Worm (Caenorhabditis elegans) whole organism, L2 larva: ENCODE measurements around the gene srv-1.
A peak's percentile ranks its signal among the peaks of the same experiment; 100 is the strongest.

Experiments
- C34F6.9 ChIP-seq: fragments of 150-350 bp; optimal IDR thresholded peaks from 2 replicates; lab custom pipeline; 2014; ENCODE audit warnings: missing biosample characterization, missing genetic modification characterization
- F13H6.1 ChIP-seq: sonication (generic microtip); optimal IDR thresholded peaks from 2 replicates; lab custom pipeline; 2016; ENCODE audit warnings: missing genetic modification characterization, missing compliant biosample characterization
- Y55F3AM.14 ChIP-seq: fragments of 200-800 bp; sonication (Bioruptor generic); optimal IDR thresholded peaks from 2 replicates; lab custom pipeline; 2018; ENCODE audit warnings: mild to moderate bottlenecking, missing genetic modification characterization, missing compliant biosample characterization
- ZK546.5 ChIP-seq: sonication (generic microtip); optimal IDR thresholded peaks from 2 replicates; lab custom pipeline; 2017; ENCODE audit warnings: missing biosample characterization, missing genetic modification characterization
- ama-1 ChIP-seq: fragments of 150-350 bp; optimal IDR thresholded peaks from 2 replicates; lab custom pipeline; 2018; ENCODE audit warnings: inconsistent platforms
- blmp-1 ChIP-seq: sonication (generic microtip); optimal IDR thresholded peaks from 2 replicates; lab custom pipeline; 2017; ENCODE audit warnings: missing genetic modification characterization, mild to moderate bottlenecking, missing compliant biosample characterization, antibody characterized with exemption, moderate library complexity; ENCODE audit not compliant: insufficient read depth
- ceh-16 ChIP-seq: fragments of 150-350 bp; optimal IDR thresholded peaks from 2 replicates; lab custom pipeline; 2014; ENCODE audit warnings: missing biosample characterization, missing genetic modification characterization
- crh-2 ChIP-seq: sonication (generic microtip); optimal IDR thresholded peaks from 2 replicates; lab custom pipeline; 2017; ENCODE audit warnings: missing biosample characterization, missing genetic modification characterization
- dmd-4 ChIP-seq: sonication (generic microtip); optimal IDR thresholded peaks from 2 replicates; lab custom pipeline; 2017; ENCODE audit warnings: missing biosample characterization, missing genetic modification characterization
- elt-3 ChIP-seq: sonication (generic microtip); optimal IDR thresholded peaks from 2 replicates; lab custom pipeline; 2017; ENCODE audit warnings: missing biosample characterization, missing genetic modification characterization
- fos-1 ChIP-seq: fragments of 150-350 bp; optimal IDR thresholded peaks from 2 replicates; lab custom pipeline; 2014; ENCODE audit warnings: missing biosample characterization, missing genetic modification characterization
- gmeb-1 ChIP-seq: fragments of 150-350 bp; optimal IDR thresholded peaks from 2 replicates; lab custom pipeline; 2014; ENCODE audit warnings: missing biosample characterization, missing genetic modification characterization
- lin-11 ChIP-seq: fragments of 150-350 bp; sonication (generic microtip); optimal IDR thresholded peaks from 2 replicates; lab custom pipeline; 2014; ENCODE audit warnings: missing biosample characterization, missing genetic modification characterization, inconsistent platforms, mixed read lengths
- lin-39 ChIP-seq: fragments of 150-350 bp; optimal IDR thresholded peaks from 2 replicates; lab custom pipeline; 2014; ENCODE audit warnings: missing biosample characterization, missing genetic modification reagents, missing genetic modification characterization
- lsy-2 ChIP-seq, 2 experiments: fragments of 150-350 bp in 1 of 2; sonication (generic microtip) in 1 of 2; optimal IDR thresholded peaks; 2 replicates each; lab custom pipeline; 2014 to 2017; ENCODE audit warnings: missing biosample characterization in 2 of 2, missing genetic modification characterization in 2 of 2
- mab-5 ChIP-seq: fragments of 150-350 bp; optimal IDR thresholded peaks from 2 replicates; lab custom pipeline; 2014; ENCODE audit warnings: missing biosample characterization, missing genetic modification characterization
- mdl-1 ChIP-seq, 2 experiments: fragments of 150-350 bp in 1 of 2; sonication (generic microtip) in 1 of 2; optimal IDR thresholded peaks; 2 replicates each; lab custom pipeline; 2017; ENCODE audit warnings: missing biosample characterization in 2 of 2, missing genetic modification characterization in 2 of 2
- nhr-10 ChIP-seq: sonication (generic microtip); optimal IDR thresholded peaks from 2 replicates; lab custom pipeline; 2017; ENCODE audit warnings: missing biosample characterization, missing genetic modification characterization
- nhr-12 ChIP-seq: fragments of 150-350 bp; optimal IDR thresholded peaks from 2 replicates; lab custom pipeline; 2014; ENCODE audit warnings: missing biosample characterization, missing genetic modification characterization
- nhr-129 ChIP-seq: fragments of 150-350 bp; optimal IDR thresholded peaks from 2 replicates; lab custom pipeline; 2014; ENCODE audit warnings: missing biosample characterization, missing genetic modification characterization
- nhr-21 ChIP-seq: fragments of 150-350 bp; optimal IDR thresholded peaks from 2 replicates; lab custom pipeline; 2014; ENCODE audit warnings: missing biosample characterization, missing genetic modification characterization
- nhr-237 ChIP-seq: fragments of 150-350 bp; optimal IDR thresholded peaks from 2 replicates; lab custom pipeline; 2014; ENCODE audit warnings: missing biosample characterization, missing genetic modification characterization
- nhr-25 ChIP-seq: fragments of 150-350 bp; sonication (generic microtip); optimal IDR thresholded peaks from 3 replicates; lab custom pipeline; 2014; ENCODE audit warnings: missing biosample characterization, missing genetic modification characterization
- nhr-6 ChIP-seq: fragments of 150-350 bp; optimal IDR thresholded peaks from 2 replicates; lab custom pipeline; 2014; ENCODE audit warnings: missing biosample characterization, missing genetic modification characterization
- nhr-77 ChIP-seq: fragments of 150-350 bp; optimal IDR thresholded peaks from 2 replicates; lab custom pipeline; 2014; ENCODE audit warnings: missing biosample characterization, missing genetic modification characterization
- sem-4 ChIP-seq: fragments of 150-350 bp; optimal IDR thresholded peaks from 2 replicates; lab custom pipeline; 2014; ENCODE audit warnings: missing biosample characterization, missing genetic modification reagents, missing genetic modification characterization
- sma-3 ChIP-seq: sonication (generic microtip); optimal IDR thresholded peaks from 2 replicates; lab custom pipeline; 2016; ENCODE audit warnings: missing genetic modification reagents, missing genetic modification characterization, missing compliant biosample characterization
- sma-9 ChIP-seq, 2 experiments: fragments of 150-350 bp in 1 of 2; sonication (generic microtip) in 1 of 2; optimal IDR thresholded peaks; 2 replicates each; lab custom pipeline; 2014 to 2016; ENCODE audit warnings: missing genetic modification characterization in 2 of 2, mild to moderate bottlenecking in 1 of 2, missing biosample characterization in 1 of 2, missing compliant biosample characterization in 1 of 2, missing genetic modification reagents in 1 of 2, moderate library complexity in 1 of 2
- unc-55 ChIP-seq: fragments of 150-350 bp; sonication (generic microtip); optimal IDR thresholded peaks from 3 replicates; lab custom pipeline; 2014; ENCODE audit warnings: missing biosample characterization, missing genetic modification reagents, missing genetic modification characterization
- unc-62 ChIP-seq: fragments of 150-350 bp; optimal IDR thresholded peaks from 2 replicates; lab custom pipeline; 2014; ENCODE audit warnings: missing biosample characterization, missing genetic modification reagents, missing genetic modification characterization
- zag-1 ChIP-seq: fragments of 150-350 bp; optimal IDR thresholded peaks from 2 replicates; lab custom pipeline; 2014; ENCODE audit warnings: missing biosample characterization, missing genetic modification characterization

srv-1 gene

ce11 chrIII:6850255-6850654 lies at the start of gene srv-1:
Gene srv-1 (plus strand): TSS chrIII:6850385.
- TF ChIP-seq F13H6.1 (peak; percentile 36), crh-2 (tag; lab: Kevin White, UChicago) (peak; percentile 54), sma-9 (GFP tag; optimal IDR thresholded peaks at IDR 0.05; lab: Kevin White, UChicago) (peak; percentile 85), sma-9 (tag; optimal IDR thresholded peaks at IDR 0.05; lab: Kevin White, UChicago) (no peak), lin-39 (tag; lab: Kevin White, UChicago) (no peak), fos-1 (peak; percentile 83), nhr-10 (tag; lab: Kevin White, UChicago) (no peak)

ce11 chrIII:6802488-6802887 lies 47.7 kb upstream of the srv-1 start, which contains the start of gene lim-8:
Gene lim-8 (plus strand): TSS chrIII:6802788.
- TF ChIP-seq mab-5 (tag; lab: Kevin White, UChicago) (no peak), unc-62 (no peak), fos-1 (no peak), lin-39 (tag; lab: Kevin White, UChicago) (no peak), elt-3 (no peak), blmp-1 (tag; lab: Kevin White, UChicago) (no peak), lin-11 (tag; lab: Kevin White, UChicago) (no peak), Y55F3AM.14 (GFP tag; lab: Kevin White, UChicago) (no peak), mdl-1 (tag; optimal IDR thresholded peaks at IDR 0.05; lab: Kevin White, UChicago) (no peak), nhr-12 (tag; lab: Kevin White, UChicago) (no peak), sma-3 (GFP tag; lab: Kevin White, UChicago) (no peak), dmd-4 (tag; lab: Kevin White, UChicago) (no peak), zag-1 (tag; lab: Kevin White, UChicago) (no peak), nhr-10 (tag; lab: Kevin White, UChicago) (no peak), nhr-77 (no peak), crh-2 (tag; lab: Kevin White, UChicago) (no peak)

ce11 chrIII:6803107-6803506 lies 47.1 kb upstream of the srv-1 start:
- TF ChIP-seq fos-1 (peak; percentile 83), dmd-4 (tag; lab: Kevin White, UChicago) (no peak)

ce11 chrIII:6805397-6805796 lies 44.8 kb upstream of the srv-1 start:
- TF ChIP-seq fos-1 (peak; percentile 18), C34F6.9 (tag; lab: Kevin White, UChicago) (peak; percentile 15), ama-1 (lab: Kevin White, UChicago) (no peak), crh-2 (tag; lab: Kevin White, UChicago) (peak; percentile 21), F13H6.1 (peak; percentile 27), gmeb-1 (tag; lab: Kevin White, UChicago) (peak; percentile 29), sma-9 (GFP tag; optimal IDR thresholded peaks at IDR 0.05; lab: Kevin White, UChicago) (peak; percentile 17), sma-9 (tag; optimal IDR thresholded peaks at IDR 0.05; lab: Kevin White, UChicago) (no peak), sma-3 (GFP tag; lab: Kevin White, UChicago) (peak; percentile 25), nhr-129 (peak; percentile 51), lin-11 (tag; lab: Kevin White, UChicago) (no peak)

ce11 chrIII:6816930-6817329 lies 33.3 kb upstream of the srv-1 start, which contains the start of gene F28F5.4:
Gene F28F5.4 (minus strand): TSS chrIII:6817033.
- no peak for TF ChIP-seq ZK546.5 (tag; lab: Kevin White, UChicago)
- TF ChIP-seq nhr-237 (tag; lab: Kevin White, UChicago) = no peak
- no peak for TF ChIP-seq gmeb-1 (tag; lab: Kevin White, UChicago)
- TF ChIP-seq unc-55 = no peak
- TF ChIP-seq ceh-16 (tag; lab: Kevin White, UChicago) = no peak
- no peak for TF ChIP-seq zag-1 (tag; lab: Kevin White, UChicago)
- no peak for TF ChIP-seq lsy-2 (tag; optimal IDR thresholded peaks at IDR 0.05; lab: Kevin White, UChicago)
- no peak for TF ChIP-seq unc-62
- no peak for TF ChIP-seq Y55F3AM.14 (GFP tag; lab: Kevin White, UChicago)
- TF ChIP-seq mdl-1 (tag; optimal IDR thresholded peaks at IDR 0.05; lab: Kevin White, UChicago) = no peak
- no peak for TF ChIP-seq nhr-21
- peak; percentile 33 for TF ChIP-seq nhr-129
- TF ChIP-seq nhr-25 = no peak
- TF ChIP-seq lin-11 (tag; lab: Kevin White, UChicago) = no peak
- no peak for TF ChIP-seq nhr-6 (tag; lab: Kevin White, UChicago)
- peak; percentile 17 for TF ChIP-seq F13H6.1
- no peak for TF ChIP-seq nhr-12 (tag; lab: Kevin White, UChicago)

ce11 chrIII:6818037-6818436 lies 32.1 kb upstream of the srv-1 start:
- peak; percentile 14 for TF ChIP-seq F13H6.1
- no peak for TF ChIP-seq unc-62
- TF ChIP-seq sem-4 (tag; lab: Kevin White, UChicago) = no peak
- peak; percentile 47 for TF ChIP-seq fos-1
- TF ChIP-seq nhr-12 (tag; lab: Kevin White, UChicago) = no peak
- peak; percentile 17 for TF ChIP-seq crh-2 (tag; lab: Kevin White, UChicago)
